Fruit fly (Drosophila melanogaster) whole organism, larva: ENCODE data around the gene AhcyL2.
"Not testable (repeated sequence)": the region's sequence is repeated elsewhere in the genome, so short reads cannot be mapped to it uniquely, and the experiment has no call there.

Experiments used
- noc ChIP-seq: fragments of 200-800 bp; sonication (Bioruptor generic); optimal IDR thresholded peaks from 3 replicates; lab custom pipeline; 2019; ENCODE audit warnings: missing biosample characterization, mild to moderate bottlenecking, missing genetic modification characterization, moderate library complexity

AhcyL2 gene

dm6 chr3R:16992716-16993115 is 10.8 kb upstream of the AhcyL2 start, which contains the start of gene CG31274:
Gene CG31274 (plus strand): TSS chr3R:16993016.
- not testable (repeated sequence) for TF ChIP-seq noc (tag; lab: Kevin White, UChicago)

DNA sequence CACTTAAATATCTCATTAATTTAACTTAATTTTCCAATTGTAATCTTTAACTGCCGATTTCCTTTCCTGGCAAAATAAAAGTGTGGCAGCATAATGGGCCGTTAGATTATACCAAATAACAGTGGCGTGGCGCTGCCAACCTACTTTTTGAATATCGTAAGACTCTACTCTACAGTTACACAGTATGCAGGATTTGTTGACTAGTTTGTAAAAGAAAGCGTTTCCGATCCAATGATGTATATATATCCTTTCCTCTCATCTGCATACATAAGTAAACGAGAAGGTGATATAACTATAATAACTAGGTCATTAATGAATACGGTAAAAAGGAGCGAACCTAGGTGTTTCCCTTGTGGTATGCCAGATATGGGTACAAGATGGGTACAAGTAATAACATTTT is 9.8 kb upstream of the AhcyL2 start, which contains the start of gene EMC2B:
TSS of gene EMC2B (minus strand) at position 98 of the 400 bp plus-strand sequence.
- TF ChIP-seq noc (tag; lab: Kevin White, UChicago): no peak

- not testable (repeated sequence) for TF ChIP-seq noc (tag; lab: Kevin White, UChicago)
Observed at dm6 chr3R:16988514-16988913, 6.6 kb upstream of the AhcyL2 start, which contains the start of gene MESK4. Gene MESK4 (plus strand): TSS chr3R:16988814.

dm6 chr3R:16987924-16988298 is 6.0 kb upstream of the AhcyL2 start:
- TF ChIP-seq noc (tag; lab: Kevin White, UChicago): no peak

dm6 chr3R:16987220-16987923 is 5.4 kb upstream of the AhcyL2 start, which contains the start of gene CG18622:
Gene CG18622 (minus strand): TSS chr3R:16987732.
- TF ChIP-seq noc (tag; lab: Kevin White, UChicago): no peak

dm6 chr3R:16986181-16987074 is 4.5 kb upstream of the AhcyL2 start:
- TF ChIP-seq noc (tag; lab: Kevin White, UChicago): peak; percentile 100

DNA sequence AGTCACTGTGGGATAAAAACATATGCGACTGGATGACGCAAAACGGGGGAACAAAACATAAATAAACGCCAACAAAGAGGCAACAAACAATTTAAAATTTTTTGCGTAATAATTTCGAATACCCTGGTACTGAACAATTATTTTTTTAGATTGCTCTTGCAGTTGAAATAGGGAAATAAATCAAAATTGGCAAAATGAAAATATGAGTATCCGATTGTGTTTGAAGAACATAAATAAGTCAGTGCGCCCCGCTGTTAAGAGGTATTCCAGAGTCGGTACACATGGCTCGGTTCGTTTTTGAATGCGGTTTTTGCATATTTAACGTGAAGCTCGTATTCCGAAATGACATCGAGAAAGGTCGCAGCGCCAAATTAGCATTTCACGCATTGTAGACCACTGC is 3.6 kb upstream of the AhcyL2 start:
- no peak for TF ChIP-seq noc (tag; lab: Kevin White, UChicago)

DNA sequence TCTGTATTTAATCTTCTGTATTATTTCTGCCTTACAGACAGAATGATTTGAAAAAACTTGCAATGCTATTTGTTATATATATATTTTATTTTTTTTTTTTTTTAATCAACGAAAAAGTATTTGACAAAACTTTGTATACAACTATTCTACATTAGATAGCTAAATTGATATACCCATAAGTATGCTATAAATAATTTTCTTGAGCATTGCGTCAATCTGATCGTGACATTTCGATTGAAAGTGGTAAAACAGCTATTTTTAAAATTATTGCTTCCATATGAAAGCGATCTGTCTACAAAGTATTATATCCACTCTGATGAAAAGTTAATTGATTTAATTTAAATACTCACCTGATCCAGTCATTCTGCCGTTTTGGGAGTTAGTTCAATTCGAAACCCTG is 2.3 kb upstream of the AhcyL2 start:
- TF ChIP-seq noc (tag; lab: Kevin White, UChicago): no peak

DNA sequence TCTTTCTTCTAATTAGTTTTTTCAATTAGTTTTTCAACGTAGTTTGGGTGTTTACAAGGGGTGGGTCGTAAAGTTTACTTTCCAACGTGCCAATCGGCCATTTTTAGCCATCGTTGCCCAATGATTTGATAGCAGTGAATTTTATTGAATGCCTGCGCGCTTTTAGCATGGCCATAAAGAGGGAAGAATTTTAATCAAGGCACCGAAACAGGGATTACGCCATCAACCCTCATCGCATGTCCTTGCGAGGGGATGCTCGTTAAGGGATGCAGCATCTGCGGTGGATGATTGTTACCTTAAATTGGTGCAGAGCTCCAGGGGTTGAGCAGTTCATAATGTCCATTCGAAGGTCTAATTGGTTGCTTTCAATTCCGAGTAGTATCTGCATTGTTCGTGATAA is 1.0 kb upstream of the AhcyL2 start:
- TF ChIP-seq noc (tag; lab: Kevin White, UChicago): no peak

dm6 chr3R:16980958-16981623 is 867 bp downstream of the AhcyL2 start:
- no peak for TF ChIP-seq noc (tag; lab: Kevin White, UChicago)

- no peak for TF ChIP-seq noc (tag; lab: Kevin White, UChicago)
Observed at dm6 chr3R:16977745-16978305, 4.1 kb downstream of the AhcyL2 start, which contains the start of gene Actn3. Gene Actn3 (minus strand): TSS chr3R:16977795.

- no peak for TF ChIP-seq noc (tag; lab: Kevin White, UChicago)
Observed at dm6 chr3R:16974904-16975303, 7.1 kb downstream of the AhcyL2 start, which contains the start of gene VhaM9.7-d. Gene VhaM9.7-d (plus strand): TSS chr3R:16975204.

- no peak for TF ChIP-seq noc (tag; lab: Kevin White, UChicago)
Observed at dm6 chr3R:16972575-16972974, 9.4 kb downstream of the AhcyL2 start.

DNA sequence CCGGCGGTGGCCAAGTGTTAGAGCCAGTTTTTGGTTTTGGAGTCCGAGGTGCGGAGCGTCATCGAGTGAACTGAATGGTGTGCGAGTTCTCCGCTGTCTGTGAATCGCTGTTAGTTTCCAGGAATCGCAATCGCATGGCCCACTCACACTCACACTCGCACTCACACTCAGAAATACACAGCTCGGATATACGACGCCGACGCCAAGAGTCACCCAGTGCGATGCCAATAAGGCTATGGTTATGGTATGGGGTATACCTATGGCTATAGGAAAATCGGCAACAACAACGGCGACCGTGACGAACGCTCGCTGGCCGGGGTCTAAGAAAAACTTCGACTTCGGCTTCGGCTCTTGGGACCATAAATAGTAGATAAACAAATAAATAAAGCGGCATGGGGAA is 9.8 kb downstream of the AhcyL2 start, which contains the start of gene Abd-B:
TSS of gene Abd-B (minus strand) at position 101 of the 400 bp plus-strand sequence.
- TF ChIP-seq noc (tag; lab: Kevin White, UChicago): no peak
